Worm (Caenorhabditis elegans): ENCODE data around the gene exp-1.

ce11 chrII:6170236-6170635 lies 9.3 kb upstream of the exp-1 start:
- no peak for TF ChIP-seq flt-1 (GFP tag; IDR thresholded peaks at IDR 0.05)
- no peak for TF ChIP-seq ztf-23 (GFP tag; IDR thresholded peaks at IDR 0.05)
- no peak for TF ChIP-seq T22C8.4 (GFP tag; IDR thresholded peaks at IDR 0.05)
- TF ChIP-seq tab-1 (GFP tag; IDR thresholded peaks at IDR 0.05), result no peak
- no peak for TF ChIP-seq cog-1 (tag; optimal IDR thresholded peaks at IDR 0.05)
- no peak for TF ChIP-seq ref-1 (GFP tag; conservative IDR thresholded peaks at IDR 0.05)
- no peak for TF ChIP-seq ztf-29 (GFP tag; IDR thresholded peaks at IDR 0.05)
- no peak for TF ChIP-seq med-1 (GFP tag; optimal IDR thresholded peaks at IDR 0.05; ENCODE audit: insufficient read depth)
- TF ChIP-seq klf-2 (GFP tag; conservative IDR thresholded peaks at IDR 0.05), result no peak

Measured in whole organism, midembryonic.